Worm (Caenorhabditis elegans): ENCODE results near the gene vhl-1.

- TF ChIP-seq blmp-1 (tag; optimal IDR thresholded peaks at IDR 0.05), result no peak
- TF ChIP-seq sptf-1 (tag; optimal IDR thresholded peaks at IDR 0.05), result no peak
- no peak for TF ChIP-seq snpc-4 (tag; optimal IDR thresholded peaks at IDR 0.05)
- TF ChIP-seq ceh-39 (tag; optimal IDR thresholded peaks at IDR 0.05), result no peak
Measured at ce11 chrX:11340478-11340877, 33.3 kb downstream of the vhl-1 start.

Measured in whole organism, mixed stage, embryonic.